Worm (Caenorhabditis elegans) whole organism, L4 larva: ENCODE measurements around the gene C49H3.6.

Experiments
- F26F4.8 ChIP-seq: fragments of 200-800 bp; sonication (Bioruptor generic); conservative IDR thresholded peaks from 2 replicates; pipeline ENCODE4 v1.3.6; 2022; ENCODE audit warnings: missing genetic modification characterization, missing compliant biosample characterization
- F44E2.7 ChIP-seq: fragments of 200-800 bp; sonication (Bioruptor generic); IDR thresholded peaks from 2 replicates; pipeline ENCODE4 v2.1.2; 2022; ENCODE audit warnings: missing genetic modification characterization, missing compliant biosample characterization
- T20F7.1 ChIP-seq: fragments of 200-800 bp; sonication (Bioruptor generic); optimal IDR thresholded peaks from 2 replicates; lab custom pipeline; 2018; ENCODE audit warnings: mild to moderate bottlenecking, missing genetic modification characterization, missing compliant biosample characterization
- Y105C5A.15 ChIP-seq: fragments of 200-800 bp; sonication (Bioruptor generic); IDR thresholded peaks from 2 replicates; pipeline ENCODE4 v1.3.6; 2022; ENCODE audit warnings: missing genetic modification characterization, missing compliant biosample characterization
- Y48G9A.11 ChIP-seq: fragments of 200-800 bp; sonication (Bioruptor generic); IDR thresholded peaks from 2 replicates; pipeline ENCODE4 v1.3.6; 2022; ENCODE audit warnings: missing genetic modification reagents, missing genetic modification characterization, missing compliant biosample characterization
- Y5F2A.4 ChIP-seq: fragments of 200-800 bp; sonication (Bioruptor generic); optimal IDR thresholded peaks from 2 replicates; lab custom pipeline; 2018; ENCODE audit warnings: mild to moderate bottlenecking, missing genetic modification characterization, missing compliant biosample characterization
- Y75B8A.6 ChIP-seq: fragments of 200-800 bp; sonication (Bioruptor generic); IDR thresholded peaks from 2 replicates; pipeline ENCODE4 v1.3.6; 2022; ENCODE audit warnings: missing genetic modification reagents, missing genetic modification characterization, missing compliant biosample characterization
- ZK337.2 ChIP-seq: fragments of 200-800 bp; sonication (Bioruptor generic); IDR thresholded peaks from 2 replicates; pipeline ENCODE4 v1.3.6; 2022; ENCODE audit warnings: missing genetic modification reagents, missing genetic modification characterization, missing compliant biosample characterization
- aha-1 ChIP-seq: fragments of 150-350 bp; peaks from one replicate; lab custom pipeline; 2014; ENCODE audit warnings: missing biosample characterization, missing genetic modification characterization
- ama-1 ChIP-seq: fragments of 150-350 bp; optimal IDR thresholded peaks from 2 replicates; lab custom pipeline; 2014; ENCODE audit warnings: inconsistent platforms, mixed read lengths
- ceh-20 ChIP-seq: fragments of 200-800 bp; sonication (Bioruptor generic); IDR thresholded peaks from 2 replicates; pipeline ENCODE4 v1.3.6; 2022; ENCODE audit warnings: missing genetic modification reagents, missing genetic modification characterization, missing compliant biosample characterization
- ceh-44 ChIP-seq: fragments of 200-800 bp; sonication (Bioruptor generic); IDR thresholded peaks from 2 replicates; pipeline ENCODE4 v1.3.6; 2022; ENCODE audit warnings: missing genetic modification reagents, missing genetic modification characterization, missing compliant biosample characterization
- ceh-62 ChIP-seq: sonication (generic microtip); optimal IDR thresholded peaks from 2 replicates; lab custom pipeline; 2017; ENCODE audit warnings: missing biosample characterization, missing genetic modification characterization
- ces-1 ChIP-seq: fragments of 150-350 bp; sonication (generic microtip); optimal IDR thresholded peaks from 4 replicates; lab custom pipeline; 2014; ENCODE audit warnings: missing biosample characterization, missing genetic modification reagents, missing genetic modification characterization
- cey-2 ChIP-seq: sonication (generic microtip); optimal IDR thresholded peaks from 3 replicates; lab custom pipeline; 2017; ENCODE audit warnings: missing genetic modification characterization, mild to moderate bottlenecking, missing compliant biosample characterization, antibody characterized with exemption, borderline replicate concordance; ENCODE audit not compliant: insufficient read depth
- ctbp-1 ChIP-seq: fragments of 200-800 bp; sonication (Bioruptor generic); IDR thresholded peaks from 2 replicates; pipeline ENCODE4 v1.3.6; 2022; ENCODE audit warnings: missing genetic modification reagents, missing genetic modification characterization, missing compliant biosample characterization
- daf-12 ChIP-seq: fragments of 150-350 bp; optimal IDR thresholded peaks from 2 replicates; lab custom pipeline; 2014; ENCODE audit warnings: missing biosample characterization, missing genetic modification reagents, missing genetic modification characterization
- daf-19 ChIP-seq: fragments of 200-800 bp; sonication (Bioruptor generic); conservative IDR thresholded peaks from 2 replicates; pipeline ENCODE4 v1.3.6; 2022; ENCODE audit warnings: missing genetic modification characterization, missing compliant biosample characterization
- daf-8 ChIP-seq: fragments of 200-800 bp; sonication (Bioruptor generic); IDR thresholded peaks from 2 replicates; pipeline ENCODE4 v1.3.6; 2022; ENCODE audit warnings: missing genetic modification characterization, missing compliant biosample characterization
- dmd-6 ChIP-seq: fragments of 200-800 bp; sonication (Bioruptor generic); IDR thresholded peaks from 2 replicates; pipeline ENCODE4 v1.3.6; 2022; ENCODE audit warnings: missing genetic modification reagents, missing genetic modification characterization, missing compliant biosample characterization
- dmd-8 ChIP-seq: fragments of 200-800 bp; sonication (Bioruptor generic); IDR thresholded peaks from 2 replicates; pipeline ENCODE4 v1.3.6; 2022; ENCODE audit warnings: missing genetic modification characterization, missing compliant biosample characterization
- duxl-1 ChIP-seq: sonication (generic microtip); optimal IDR thresholded peaks from 2 replicates; lab custom pipeline; 2016; ENCODE audit warnings: mild to moderate bottlenecking, missing genetic modification characterization, moderate library complexity, missing compliant biosample characterization; ENCODE audit not compliant: poor library complexity
- dve-1 ChIP-seq: sonication (generic microtip); optimal IDR thresholded peaks from 2 replicates; lab custom pipeline; 2017; ENCODE audit warnings: antibody characterized with exemption, mild to moderate bottlenecking, missing genetic modification characterization, missing compliant biosample characterization; ENCODE audit not compliant: insufficient read depth
- egl-27 ChIP-seq: sonication (generic microtip); optimal IDR thresholded peaks from 3 replicates; lab custom pipeline; 2017; ENCODE audit warnings: missing biosample characterization, missing genetic modification reagents, missing genetic modification characterization
- fos-1 ChIP-seq: fragments of 150-350 bp; optimal IDR thresholded peaks from 2 replicates; lab custom pipeline; 2014; ENCODE audit warnings: missing biosample characterization, missing genetic modification characterization
- gei-8 ChIP-seq: fragments of 200-800 bp; sonication (Bioruptor generic); optimal IDR thresholded peaks from 2 replicates; lab custom pipeline; 2018; ENCODE audit warnings: mild to moderate bottlenecking, missing genetic modification characterization, missing compliant biosample characterization
- hif-1 ChIP-seq, 2 experiments: sonication (generic microtip); optimal IDR thresholded peaks; 2 replicates each; lab custom pipeline; 2016 to 2017; ENCODE audit warnings: missing compliant biosample characterization in 2 of 2, missing genetic modification characterization in 2 of 2, missing genetic modification reagents in 2 of 2, missing genotype in 2 of 2, mild to moderate bottlenecking in 1 of 2
- hlh-11 ChIP-seq: fragments of 200-800 bp; sonication (Bioruptor generic); optimal IDR thresholded peaks from 2 replicates; lab custom pipeline; 2018; ENCODE audit warnings: mild to moderate bottlenecking, missing genetic modification characterization, missing compliant biosample characterization
- hlh-30 ChIP-seq: sonication (generic microtip); optimal IDR thresholded peaks from 2 replicates; lab custom pipeline; 2017; ENCODE audit warnings: antibody characterized with exemption, mild to moderate bottlenecking, missing genetic modification characterization, missing compliant biosample characterization; ENCODE audit not compliant: insufficient read depth
- jun-1 ChIP-seq: fragments of 150-350 bp; optimal IDR thresholded peaks from 2 replicates; lab custom pipeline; 2014; ENCODE audit warnings: missing biosample characterization, missing genetic modification reagents, missing genetic modification characterization
- lin-1 ChIP-seq: fragments of 200-800 bp; sonication (Bioruptor generic); IDR thresholded peaks from 2 replicates; pipeline ENCODE4 v1.3.6; 2022; ENCODE audit warnings: missing genetic modification reagents, missing genetic modification characterization, missing compliant biosample characterization
- lin-13 ChIP-seq: fragments of 150-350 bp; optimal IDR thresholded peaks from 2 replicates; lab custom pipeline; 2014; ENCODE audit warnings: missing biosample characterization, missing genetic modification reagents, missing genetic modification characterization
- lin-39 ChIP-seq: fragments of 150-350 bp; optimal IDR thresholded peaks from 2 replicates; lab custom pipeline; 2014; ENCODE audit warnings: missing biosample characterization, missing genetic modification reagents, missing genetic modification characterization
- lsy-2 ChIP-seq, 2 experiments: fragments of 150-350 bp in 1 of 2; sonication (generic microtip) in 1 of 2; optimal IDR thresholded peaks; 2 replicates each; lab custom pipeline; 2014 to 2017; ENCODE audit warnings: missing biosample characterization in 2 of 2, missing genetic modification characterization in 2 of 2
- madf-9 ChIP-seq: fragments of 200-800 bp; sonication (Bioruptor generic); conservative IDR thresholded peaks from 2 replicates; pipeline ENCODE4 v1.3.6; 2022; ENCODE audit warnings: missing genetic modification reagents, missing genetic modification characterization, missing compliant biosample characterization
- mdl-1 ChIP-seq, 2 experiments: fragments of 150-350 bp in 1 of 2; sonication (generic microtip) in 1 of 2; optimal IDR thresholded peaks; 2 replicates each; lab custom pipeline; 2014 to 2017; ENCODE audit warnings: missing biosample characterization in 2 of 2, missing genetic modification characterization in 2 of 2
- mdt-29 ChIP-seq: fragments of 200-800 bp; sonication (Bioruptor generic); IDR thresholded peaks from 2 replicates; pipeline ENCODE4 v1.3.6; 2022; ENCODE audit warnings: missing genetic modification reagents, missing genetic modification characterization, missing compliant biosample characterization
- mep-1 ChIP-seq: fragments of 150-350 bp; sonication (generic microtip); optimal IDR thresholded peaks from 3 replicates; lab custom pipeline; 2014; ENCODE audit warnings: missing biosample characterization, missing genetic modification characterization
- nhr-102 ChIP-seq: sonication (generic microtip); optimal IDR thresholded peaks from 2 replicates; lab custom pipeline; 2016; ENCODE audit warnings: mild to moderate bottlenecking, missing genetic modification characterization, moderate library complexity, missing compliant biosample characterization
- nhr-111 ChIP-seq: fragments of 200-800 bp; sonication (Bioruptor generic); optimal IDR thresholded peaks from 2 replicates; lab custom pipeline; 2018; ENCODE audit warnings: mild to moderate bottlenecking, missing genetic modification characterization, missing compliant biosample characterization
- nhr-25 ChIP-seq: sonication (generic microtip); optimal IDR thresholded peaks from 2 replicates; lab custom pipeline; 2017; ENCODE audit warnings: missing genetic modification characterization, mild to moderate bottlenecking, missing compliant biosample characterization, antibody characterized with exemption, moderate library complexity, borderline replicate concordance; ENCODE audit not compliant: insufficient read depth
- nhr-28 ChIP-seq: fragments of 150-350 bp; optimal IDR thresholded peaks from 2 replicates; lab custom pipeline; 2014; ENCODE audit warnings: missing biosample characterization, missing genetic modification characterization
- nhr-77 ChIP-seq: fragments of 150-350 bp; optimal IDR thresholded peaks from 2 replicates; lab custom pipeline; 2014; ENCODE audit warnings: missing biosample characterization, missing genetic modification characterization
- pqm-1 ChIP-seq: sonication (generic microtip); optimal IDR thresholded peaks from 2 replicates; lab custom pipeline; 2017; ENCODE audit warnings: missing biosample characterization, missing genetic modification characterization
- sdz-12 ChIP-seq: fragments of 200-800 bp; sonication (Bioruptor generic); optimal IDR thresholded peaks from 2 replicates; lab custom pipeline; 2018; ENCODE audit warnings: mild to moderate bottlenecking, missing genetic modification characterization, missing compliant biosample characterization
- snpc-1.2 ChIP-seq: fragments of 200-800 bp; sonication (Bioruptor generic); IDR thresholded peaks from 2 replicates; pipeline ENCODE4 v1.3.6; 2022; ENCODE audit warnings: missing genetic modification reagents, missing genetic modification characterization, missing compliant biosample characterization
- snpc-4 ChIP-seq: fragments of 150-350 bp; optimal IDR thresholded peaks from 2 replicates; lab custom pipeline; 2014; ENCODE audit warnings: missing biosample characterization, missing genetic modification characterization
- spr-3 ChIP-seq: fragments of 200-800 bp; sonication (Bioruptor generic); optimal IDR thresholded peaks from 2 replicates; lab custom pipeline; 2018; ENCODE audit warnings: mild to moderate bottlenecking, missing genetic modification characterization, missing compliant biosample characterization
- vab-7 ChIP-seq: fragments of 200-800 bp; sonication (Bioruptor generic); IDR thresholded peaks from 2 replicates; pipeline ENCODE4 v1.3.6; 2022; ENCODE audit warnings: missing genetic modification reagents, missing genetic modification characterization, missing compliant biosample characterization
- zfp-2 ChIP-seq: sonication (generic microtip); optimal IDR thresholded peaks from 2 replicates; lab custom pipeline; 2016; ENCODE audit warnings: mild to moderate bottlenecking, missing genetic modification characterization, missing compliant biosample characterization
- ztf-11 ChIP-seq: fragments of 150-350 bp; optimal IDR thresholded peaks from 2 replicates; lab custom pipeline; 2014; ENCODE audit warnings: missing biosample characterization, missing genetic modification characterization

The C49H3.6 gene

ce11 chrIV:7903359-7903758 lies at the start of gene C49H3.6:
TSS of gene C49H3.6 (plus strand) at chrIV:7903738.
- TF ChIP-seq fos-1 (no peak), cey-2 (tag; lab: Kevin White, UChicago) (no peak), mep-1 (tag; lab: Kevin White, UChicago) (peak; percentile 25), hlh-11 (peak; percentile 37), daf-19 (GFP tag; lab: Robert Waterston, UW) (no peak), ceh-44 (GFP tag; lab: Robert Waterston, UW) (no peak), lin-13 (no peak), sdz-12 (GFP tag; lab: Kevin White, UChicago) (no peak), zfp-2 (tag; lab: Kevin White, UChicago) (no peak), dve-1 (tag; lab: Kevin White, UChicago) (no peak), Y75B8A.6 (GFP tag; lab: Robert Waterston, UW) (no peak), ctbp-1 (GFP tag; lab: Robert Waterston, UW) (no peak), daf-8 (GFP tag; lab: Robert Waterston, UW) (no peak), nhr-111 (GFP tag; lab: Kevin White, UChicago) (no peak), madf-9 (GFP tag; lab: Robert Waterston, UW) (no peak), jun-1 (tag; lab: Kevin White, UChicago) (no peak), gei-8 (GFP tag; lab: Kevin White, UChicago) (no peak), T20F7.1 (GFP tag; lab: Kevin White, UChicago) (no peak), lin-39 (tag; lab: Kevin White, UChicago) (no peak), nhr-77 (tag; lab: Kevin White, UChicago) (no peak), Y48G9A.11 (GFP tag; lab: Robert Waterston, UW) (no peak), hlh-30 (peak; percentile 86), ama-1 (no peak), snpc-1.2 (no peak), mdl-1 (tag; optimal IDR thresholded peaks at IDR 0.05; lab: Kevin White, UChicago) (peak in 1 of 2 experiments; percentile 37), daf-12 (tag; lab: Kevin White, UChicago) (no peak), hif-1 (tag; optimal IDR thresholded peaks at IDR 0.05; lab: Kevin White, UChicago) (peak in 1 of 2 experiments; percentile 6), ceh-20 (GFP tag; lab: Robert Waterston, UW) (no peak), mdt-29 (GFP tag; lab: Robert Waterston, UW) (no peak), F26F4.8 (GFP tag; lab: Robert Waterston, UW) (no peak), spr-3 (no peak), pqm-1 (no peak), nhr-28 (tag; lab: Kevin White, UChicago) (no peak), ceh-62 (no peak), nhr-102 (no peak), dmd-6 (0 out of 2 replicates have a peak, but pooled peaks have one; percentile 22), F44E2.7 (no peak), lin-1 (GFP tag; lab: Robert Waterston, UW) (no peak), egl-27 (tag; lab: Kevin White, UChicago) (no peak), ZK337.2 (GFP tag; lab: Robert Waterston, UW) (no peak), ztf-11 (tag; lab: Kevin White, UChicago) (no peak), snpc-4 (tag; lab: Kevin White, UChicago) (no peak), ces-1 (GFP tag; lab: Kevin White, UChicago) (no peak), Y5F2A.4 (GFP tag; lab: Kevin White, UChicago) (no peak), nhr-25 (no peak), lsy-2 (tag; optimal IDR thresholded peaks at IDR 0.05; lab: Kevin White, UChicago) (peak in 1 of 2 experiments; percentile 75), dmd-8 (no peak), aha-1 (tag; lab: Kevin White, UChicago) (no peak), Y105C5A.15 (GFP tag; lab: Robert Waterston, UW) (no peak), vab-7 (GFP tag; lab: Robert Waterston, UW) (no peak), duxl-1 (tag; lab: Kevin White, UChicago) (no peak)
